Fruit fly (Drosophila melanogaster) whole organism, embryonic: ENCODE results near the gene Polr2I.

ENCODE experiments used
- ATbp ChIP-seq: fragments of 200-800 bp; sonication (Bioruptor generic); optimal IDR thresholded peaks from 2 replicates; lab custom pipeline; 2017; ENCODE audit warnings: missing biosample characterization, mild to moderate bottlenecking, missing genetic modification characterization, missing genetic modification reagents
- Ada2b ChIP-seq: fragments of 200-800 bp; sonication (Bioruptor generic); IDR thresholded peaks from 2 replicates; pipeline ENCODE4 v1.3.6; 2022; ENCODE audit warnings: missing biosample characterization, missing genetic modification characterization
- Adf1 ChIP-seq: fragments of 200-800 bp; sonication (Bioruptor generic); IDR thresholded peaks from 2 replicates; pipeline ENCODE4 v1.3.6; 2022; ENCODE audit warnings: missing biosample characterization, missing genetic modification characterization
- Asciz ChIP-seq: fragments of 200-800 bp; sonication (Bioruptor generic); optimal IDR thresholded peaks from 2 replicates; lab custom pipeline; 2017; ENCODE audit warnings: missing biosample characterization, mild to moderate bottlenecking, missing genetic modification characterization, missing genetic modification reagents
- Awh ChIP-seq: fragments of 200-800 bp; sonication (Bioruptor generic); IDR thresholded peaks from 2 replicates; pipeline ENCODE4, ENCODE4 v1.3.6; 2022; ENCODE audit warnings: missing biosample characterization, missing genetic modification characterization
- BEAF-32 ChIP-seq: fragments of 200-800 bp; sonication (Bioruptor generic); optimal IDR thresholded peaks from 3 replicates; lab custom pipeline; 2017; ENCODE audit warnings: missing biosample characterization, missing genetic modification characterization, mild to moderate bottlenecking, moderate library complexity, missing genetic modification reagents
- Bteb2 ChIP-seq: fragments of 200-800 bp; sonication (Bioruptor generic); optimal IDR thresholded peaks from 2 replicates; lab custom pipeline; 2016; ENCODE audit warnings: missing biosample characterization, missing genetic modification characterization
- CG10462 ChIP-seq: fragments of 200-800 bp; sonication (Bioruptor generic); optimal IDR thresholded peaks from 2 replicates; lab custom pipeline; 2016; ENCODE audit warnings: missing biosample characterization, missing genetic modification characterization
- CG12071 ChIP-seq: fragments of 200-800 bp; sonication (Bioruptor generic); optimal IDR thresholded peaks from 3 replicates; lab custom pipeline; 2018; ENCODE audit warnings: missing biosample characterization, mild to moderate bottlenecking, missing genetic modification characterization
- CG13123 ChIP-seq: fragments of 200-800 bp; sonication (Bioruptor generic); optimal IDR thresholded peaks from 2 replicates; lab custom pipeline; 2016; ENCODE audit warnings: missing biosample characterization, missing genetic modification characterization
- CG17912 ChIP-seq: fragments of 200-800 bp; sonication (Bioruptor generic); optimal IDR thresholded peaks from 2 replicates; lab custom pipeline; 2018; ENCODE audit warnings: missing biosample characterization, mild to moderate bottlenecking, missing genetic modification characterization
- CG30403 ChIP-seq: fragments of 200-800 bp; sonication (Bioruptor generic); optimal IDR thresholded peaks from 3 replicates; lab custom pipeline; 2016; ENCODE audit warnings: missing biosample characterization, missing genetic modification characterization
- CG30431 ChIP-seq: fragments of 200-800 bp; sonication (Bioruptor generic); optimal IDR thresholded peaks from 2 replicates; lab custom pipeline; 2017; ENCODE audit warnings: missing biosample characterization, missing genetic modification characterization
- CG3407 ChIP-seq: fragments of 200-800 bp; sonication (Bioruptor generic); optimal IDR thresholded peaks from 2 replicates; lab custom pipeline; 2018; ENCODE audit warnings: missing biosample characterization, mild to moderate bottlenecking, missing genetic modification characterization
- CG34422 ChIP-seq: fragments of 200-800 bp; sonication (Bioruptor generic); IDR thresholded peaks from 3 replicates; pipeline ENCODE4 v1.3.6; 2022; ENCODE audit warnings: missing biosample characterization, missing genetic modification characterization
- CG43689 ChIP-seq: fragments of 200-800 bp; sonication (Bioruptor generic); IDR thresholded peaks from 2 replicates; pipeline ENCODE4 v1.3.6; 2022; ENCODE audit warnings: missing biosample characterization, missing genetic modification characterization
- CG5953 ChIP-seq: fragments of 200-800 bp; sonication (Bioruptor generic); IDR thresholded peaks from 2 replicates; pipeline ENCODE4 v1.3.6; 2022; ENCODE audit warnings: missing biosample characterization, missing genetic modification characterization
- CG8359 ChIP-seq: fragments of 200-800 bp; sonication (Bioruptor generic); optimal IDR thresholded peaks from 2 replicates; lab custom pipeline; 2017; ENCODE audit warnings: missing biosample characterization, mild to moderate bottlenecking, missing genetic modification characterization, borderline replicate concordance
- CG9215 ChIP-seq: fragments of 200-800 bp; sonication (Bioruptor generic); IDR thresholded peaks from 2 replicates; pipeline ENCODE4 v1.3.6; 2022; ENCODE audit warnings: missing biosample characterization, missing genetic modification characterization
- CG9797 ChIP-seq: fragments of 200-800 bp; sonication (Bioruptor generic); optimal IDR thresholded peaks from 3 replicates; lab custom pipeline; 2018; ENCODE audit warnings: missing biosample characterization, mild to moderate bottlenecking, missing genetic modification characterization
- CHES-1-like ChIP-seq: fragments of 200-800 bp; sonication (Bioruptor generic); optimal IDR thresholded peaks from 2 replicates; lab custom pipeline; 2016; ENCODE audit warnings: missing biosample characterization, missing genetic modification characterization
- Dfd ChIP-seq, 2 experiments: fragments of >200 bp; optimal IDR thresholded peaks; 2 replicates each; lab custom pipeline; 2017; ENCODE audit warnings: missing biosample characterization in 2 of 2, missing genetic modification characterization in 2 of 2
- Hsf ChIP-seq: fragments of 200-800 bp; sonication (Bioruptor generic); optimal IDR thresholded peaks from 3 replicates; lab custom pipeline; 2016; ENCODE audit warnings: missing biosample characterization, missing genetic modification characterization
- Lpt ChIP-seq: fragments of >200 bp; optimal IDR thresholded peaks from 2 replicates; lab custom pipeline; 2018; ENCODE audit warnings: missing biosample characterization, missing genetic modification characterization
- Max ChIP-seq: fragments of 200-800 bp; sonication (Bioruptor generic); optimal IDR thresholded peaks from 2 replicates; lab custom pipeline; 2016; ENCODE audit warnings: missing biosample characterization, mild to moderate bottlenecking, missing genetic modification characterization
- Poxn ChIP-seq: fragments of 200-800 bp; sonication (Bioruptor generic); IDR thresholded peaks from 2 replicates; pipeline ENCODE4 v1.3.6; 2022; ENCODE audit warnings: missing biosample characterization, missing genetic modification characterization
- Ravus ChIP-seq: fragments of 200-800 bp; sonication (Bioruptor generic); IDR thresholded peaks from 2 replicates; pipeline ENCODE4 v1.3.6; 2022; ENCODE audit warnings: missing biosample characterization, missing genetic modification characterization
- Taf1 ChIP-seq: fragments of 200-800 bp; sonication (Bioruptor generic); IDR thresholded peaks from 2 replicates; pipeline ENCODE4 v1.3.6; 2022; ENCODE audit warnings: missing biosample characterization, missing genetic modification characterization
- Xrp1 ChIP-seq: fragments of 200-800 bp; sonication (Bioruptor generic); IDR thresholded peaks from 2 replicates; pipeline ENCODE4 v1.3.6; 2022; ENCODE audit warnings: missing biosample characterization, missing genetic modification characterization
- bab2 ChIP-seq: fragments of 200-800 bp; sonication (Bioruptor generic); optimal IDR thresholded peaks from 2 replicates; lab custom pipeline; 2016; ENCODE audit warnings: missing biosample characterization, missing genetic modification characterization
- corto ChIP-seq: fragments of 200-800 bp; sonication (Bioruptor generic); optimal IDR thresholded peaks from 2 replicates; lab custom pipeline; 2016; ENCODE audit warnings: missing biosample characterization, mild to moderate bottlenecking, missing genetic modification characterization, moderate library complexity
- dpn ChIP-seq, 2 experiments: fragments of 200-800 bp; sonication (Bioruptor generic); optimal IDR thresholded peaks; 3 replicates each; lab custom pipeline; 2016; ENCODE audit warnings: missing biosample characterization in 2 of 2, missing genetic modification characterization in 2 of 2
- dysf ChIP-seq: fragments of 200-800 bp; sonication (Bioruptor generic); IDR thresholded peaks from 3 replicates; pipeline ENCODE4 v1.3.6; 2022; ENCODE audit warnings: missing biosample characterization, missing genetic modification characterization
- ftz-f1 ChIP-seq: fragments of 200-800 bp; sonication (Bioruptor generic); optimal IDR thresholded peaks from 2 replicates; lab custom pipeline; 2016; ENCODE audit warnings: missing biosample characterization, missing genetic modification characterization
- hb ChIP-seq: fragments of 200-800 bp; sonication (Bioruptor generic); IDR thresholded peaks from 3 replicates; pipeline ENCODE4 v1.3.6; 2022; ENCODE audit warnings: missing biosample characterization, missing genetic modification characterization; ENCODE audit not compliant: partially characterized antibody
- hbn ChIP-seq: fragments of 200-800 bp; sonication (Bioruptor generic); IDR thresholded peaks from 2 replicates; pipeline ENCODE4 v1.3.6; 2022; ENCODE audit warnings: missing biosample characterization, missing genetic modification characterization; ENCODE audit not compliant: partially characterized antibody
- jumu ChIP-seq: fragments of 200-800 bp; sonication (Bioruptor generic); optimal IDR thresholded peaks from 3 replicates; lab custom pipeline; 2016; ENCODE audit warnings: missing biosample characterization, missing genetic modification characterization
- lola ChIP-seq, 3 experiments: fragments of >200 bp in 2 of 3; fragments of 200-800 bp in 1 of 3; sonication (Bioruptor generic) in 1 of 3; optimal IDR thresholded peaks; 2 replicates each; lab custom pipeline; 2017 to 2019; ENCODE audit warnings: missing biosample characterization in 3 of 3, missing genetic modification characterization in 3 of 3, mild to moderate bottlenecking in 1 of 3, moderate library complexity in 1 of 3
- phol ChIP-seq: fragments of 200-800 bp; sonication (Bioruptor generic); optimal IDR thresholded peaks from 3 replicates; lab custom pipeline; 2018; ENCODE audit warnings: missing biosample characterization, mild to moderate bottlenecking, missing genetic modification characterization, moderate library complexity
- row ChIP-seq: fragments of 200-800 bp; sonication (Bioruptor generic); IDR thresholded peaks from 3 replicates; pipeline ENCODE4 v1.3.6; 2022; ENCODE audit warnings: missing biosample characterization, missing genetic modification characterization
- tgo ChIP-seq: fragments of 200-800 bp; sonication (Bioruptor generic); IDR thresholded peaks from 3 replicates; pipeline ENCODE4 v1.3.6; 2022; ENCODE audit warnings: missing biosample characterization, missing genetic modification characterization
- tup ChIP-seq: fragments of 200-800 bp; sonication (Bioruptor generic); optimal IDR thresholded peaks from 2 replicates; lab custom pipeline; 2016; ENCODE audit warnings: missing biosample characterization, mild to moderate bottlenecking, missing genetic modification characterization, moderate library complexity
- wdn ChIP-seq: fragments of 200-800 bp; sonication (Bioruptor generic); IDR thresholded peaks from 2 replicates; pipeline ENCODE4 v1.3.6; 2022; ENCODE audit warnings: missing biosample characterization, missing genetic modification characterization

The Polr2I gene

DNA sequence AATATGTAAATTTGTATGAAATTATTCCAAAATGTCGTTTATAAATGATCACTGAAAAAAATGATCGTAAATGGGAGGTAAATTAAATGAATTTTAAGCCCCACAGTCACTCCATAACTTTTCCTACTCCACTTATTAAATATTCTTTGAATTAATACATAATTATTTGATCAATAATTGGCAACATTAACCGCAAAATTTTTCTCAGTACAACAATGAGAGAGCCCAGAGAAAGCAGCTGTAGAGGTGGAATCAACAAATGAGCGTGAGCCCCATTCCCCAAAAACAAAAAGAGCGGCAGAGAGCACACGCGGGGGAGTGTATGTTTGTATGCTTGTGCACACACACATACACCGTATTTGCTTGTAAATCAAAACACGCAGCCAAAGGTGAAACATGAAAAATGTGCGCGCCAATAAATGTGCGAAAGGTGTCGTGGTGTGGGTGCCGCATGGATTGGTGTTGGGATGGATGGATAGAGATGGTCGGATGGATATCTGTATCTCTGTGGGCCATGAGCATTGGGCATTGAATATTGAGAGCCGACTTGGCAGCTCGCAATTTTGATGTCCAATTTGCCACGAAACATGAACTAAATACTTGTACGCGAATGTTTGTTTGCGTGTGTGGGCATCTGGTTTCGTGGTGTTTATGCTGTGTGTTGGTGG is 25.0 kb upstream of the Polr2I start (continued):
- TF ChIP-seq Adf1 (GFP tag; lab: Robert Waterston, UW) (no peak), dysf (GFP tag; lab: Robert Waterston, UW) (no peak), Hsf (GFP tag; lab: Kevin White, UChicago) (peak; percentile 99), Taf1 (GFP tag; lab: Robert Waterston, UW) (no peak), Awh (GFP tag; lab: Robert Waterston, UW) (no peak), Max (GFP tag; lab: Kevin White, UChicago) (peak; percentile 98), ATbp (GFP tag; lab: Kevin White, UChicago) (peak; percentile 98), Poxn (no peak), CG5953 (GFP tag; lab: Robert Waterston, UW) (no peak), tgo (GFP tag; lab: Robert Waterston, UW) (no peak), corto (GFP tag; lab: Kevin White, UChicago) (peak; percentile 93), Bteb2 (peak; percentile 97), CG30431 (GFP tag; lab: Kevin White, UChicago) (peak; percentile 96), row (GFP tag; lab: Robert Waterston, UW) (no peak), phol (tag; lab: Kevin White, UChicago) (peak; percentile 98), jumu (peak; percentile 90), CG10462 (peak; percentile 97), hbn (GFP tag; lab: Robert Waterston, UW) (no peak), lola (GFP tag; optimal IDR thresholded peaks at IDR 0.05; lab: Kevin White, UChicago) (peak in 2 of 3 experiments; percentile 48 to 97), Ravus (GFP tag; lab: Robert Waterston, UW) (no peak), hb (GFP tag; lab: Robert Waterston, UW) (no peak), CHES-1-like (GFP tag; lab: Kevin White, UChicago) (peak; percentile 93), CG43689 (GFP tag; lab: Robert Waterston, UW) (no peak), CG9797 (GFP tag; lab: Kevin White, UChicago) (peak; percentile 26), CG17912 (GFP tag; lab: Kevin White, UChicago) (peak; percentile 93), CG13123 (GFP tag; lab: Kevin White, UChicago) (peak; percentile 97), CG30403 (peak; percentile 99), CG9215 (GFP tag; lab: Robert Waterston, UW) (no peak), ftz-f1 (GFP tag; lab: Kevin White, UChicago) (peak; percentile 49), Ada2b (GFP tag; lab: Robert Waterston, UW) (no peak), CG34422 (GFP tag; lab: Robert Waterston, UW) (no peak), CG3407 (GFP tag; lab: Kevin White, UChicago) (peak; percentile 97), CG12071 (GFP tag; lab: Kevin White, UChicago) (peak; percentile 98), wdn (GFP tag; lab: Robert Waterston, UW) (no peak), Dfd (GFP tag; optimal IDR thresholded peaks at IDR 0.05; lab: Kevin White, UChicago) (peak in 1 of 2 experiments; percentile 89), Asciz (peak; percentile 99), dpn (GFP tag; optimal IDR thresholded peaks at IDR 0.05; lab: Kevin White, UChicago) (peak; percentile 96 to 98), BEAF-32 (peak; percentile 20), Xrp1 (GFP tag; lab: Robert Waterston, UW) (no peak), tup (GFP tag; lab: Kevin White, UChicago) (peak; percentile 95), Lpt (GFP tag; lab: Kevin White, UChicago) (no peak), CG8359 (GFP tag; lab: Kevin White, UChicago) (peak; percentile 89), bab2 (GFP tag; lab: Kevin White, UChicago) (peak; percentile 96)
